Worm (Caenorhabditis elegans): ENCODE measurements around the gene trx-1.

DNA sequence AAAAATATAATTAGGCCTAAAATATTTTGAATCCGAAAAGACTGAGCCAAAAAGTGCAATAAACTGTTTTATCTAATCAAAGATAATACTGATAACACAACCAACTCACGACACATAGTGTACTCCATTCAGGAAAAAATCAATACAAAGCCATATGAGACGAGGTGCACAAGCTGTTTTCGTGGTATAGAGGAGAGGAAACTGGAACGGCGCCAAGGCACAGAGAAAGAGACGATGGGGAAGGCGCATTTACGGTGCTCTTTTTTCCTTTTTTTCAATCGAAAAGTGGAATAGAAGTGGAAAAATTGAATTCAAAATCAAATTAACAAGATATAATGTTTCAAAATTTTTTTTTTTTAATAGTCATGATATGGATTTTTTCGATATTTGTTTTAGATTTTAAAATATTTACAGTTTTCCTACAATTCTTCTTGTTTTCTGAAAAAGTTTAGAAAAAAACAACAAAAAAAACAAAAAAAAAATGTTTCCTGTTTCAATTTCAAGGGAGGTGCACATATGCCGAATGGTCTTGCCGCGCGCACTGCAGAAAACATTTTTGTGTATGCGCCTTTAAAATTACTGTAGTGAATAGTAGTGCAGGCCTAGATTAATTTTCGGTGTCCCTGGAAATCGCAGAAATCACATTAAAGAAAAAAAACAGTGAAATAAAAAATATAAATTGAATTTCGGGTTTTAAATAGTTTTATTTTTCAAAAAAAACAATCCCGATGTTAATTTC lies 5.2 kb upstream of the trx-1 start, which contains the start of gene B0228.7:
- TF ChIP-seq him-1 (tag; optimal IDR thresholded peaks at IDR 0.05), result no peak
- no peak for TF ChIP-seq W03F9.2 (tag; optimal IDR thresholded peaks at IDR 0.05)

Measured in whole organism, L4/young adult.